Fruit fly (Drosophila melanogaster) S2 (cell line): ENCODE measurements around the gene CG7332.

Source experiments
- CG8478 ChIP-seq: fragments of >200 bp; optimal IDR thresholded peaks from 2 replicates; lab custom pipeline; 2018
- CTCF ChIP-seq, 2 experiments: fragments of >200 bp; optimal IDR thresholded peaks; 2 replicates each; lab custom pipeline; 2018

Gene CG7332

dm6 chrX:18914177-18914576 lies 29.9 kb downstream of the CG7332 start:
- TF ChIP-seq CTCF (optimal IDR thresholded peaks at IDR 0.05; lab: Kevin White, UChicago) (no peak), CG8478 (lab: Kevin White, UChicago) (no peak)

dm6 chrX:18917585-18917984 lies 33.3 kb downstream of the CG7332 start:
- TF ChIP-seq CG8478 (lab: Kevin White, UChicago) = no peak
- TF ChIP-seq CTCF (optimal IDR thresholded peaks at IDR 0.05; lab: Kevin White, UChicago) = no peak

- TF ChIP-seq CTCF (optimal IDR thresholded peaks at IDR 0.05; lab: Kevin White, UChicago) (no peak), CG8478 (lab: Kevin White, UChicago) (no peak)
Measured at dm6 chrX:18919422-18920029, 35.2 kb downstream of the CG7332 start.

dm6 chrX:18920642-18921355 lies 36.5 kb downstream of the CG7332 start:
- TF ChIP-seq CG8478 (lab: Kevin White, UChicago) = no peak
- no peak for TF ChIP-seq CTCF (optimal IDR thresholded peaks at IDR 0.05; lab: Kevin White, UChicago)

dm6 chrX:18923531-18923930 lies 39.2 kb downstream of the CG7332 start:
- no peak for TF ChIP-seq CG8478 (lab: Kevin White, UChicago)
- no peak for TF ChIP-seq CTCF (optimal IDR thresholded peaks at IDR 0.05; lab: Kevin White, UChicago)

dm6 chrX:18924713-18925112 lies 40.4 kb downstream of the CG7332 start:
- TF ChIP-seq CTCF (optimal IDR thresholded peaks at IDR 0.05; lab: Kevin White, UChicago) = no peak
- no peak for TF ChIP-seq CG8478 (lab: Kevin White, UChicago)

dm6 chrX:18925685-18926371 lies 41.5 kb downstream of the CG7332 start:
- TF ChIP-seq CG8478 (lab: Kevin White, UChicago) (no peak), CTCF (optimal IDR thresholded peaks at IDR 0.05; lab: Kevin White, UChicago) (no peak)

dm6 chrX:18926372-18927200 lies 42.3 kb downstream of the CG7332 start:
- TF ChIP-seq CG8478 (lab: Kevin White, UChicago) = no peak
- no peak for TF ChIP-seq CTCF (optimal IDR thresholded peaks at IDR 0.05; lab: Kevin White, UChicago)

dm6 chrX:18928608-18929059 lies 44.3 kb downstream of the CG7332 start:
- TF ChIP-seq CTCF (optimal IDR thresholded peaks at IDR 0.05; lab: Kevin White, UChicago) = no peak
- no peak for TF ChIP-seq CG8478 (lab: Kevin White, UChicago)

- no peak for TF ChIP-seq CTCF (optimal IDR thresholded peaks at IDR 0.05; lab: Kevin White, UChicago)
- no peak for TF ChIP-seq CG8478 (lab: Kevin White, UChicago)
Measured at dm6 chrX:18929430-18929829, 45.1 kb downstream of the CG7332 start.

dm6 chrX:18929946-18930562 lies 45.7 kb downstream of the CG7332 start, which contains the start of gene CG43759:
CG43759 (plus strand) TSS chrX:18930335.
- TF ChIP-seq CG8478 (lab: Kevin White, UChicago) (no peak), CTCF (optimal IDR thresholded peaks at IDR 0.05; lab: Kevin White, UChicago) (no peak)

- TF ChIP-seq CG8478 (lab: Kevin White, UChicago) (no peak), CTCF (optimal IDR thresholded peaks at IDR 0.05; lab: Kevin White, UChicago) (no peak)
Measured at dm6 chrX:18930868-18931267, 46.6 kb downstream of the CG7332 start.

dm6 chrX:18933442-18933841 lies 49.1 kb downstream of the CG7332 start:
- TF ChIP-seq CG8478 (lab: Kevin White, UChicago) (no peak), CTCF (optimal IDR thresholded peaks at IDR 0.05; lab: Kevin White, UChicago) (no peak)

dm6 chrX:18934859-18935258 lies 50.5 kb downstream of the CG7332 start:
- TF ChIP-seq CG8478 (lab: Kevin White, UChicago) (no peak), CTCF (optimal IDR thresholded peaks at IDR 0.05; lab: Kevin White, UChicago) (peak in 1 of 2 experiments; percentile 32)
